Worm (Caenorhabditis elegans): ENCODE results near the gene F16G10.10.

- TF ChIP-seq him-1 (tag; optimal IDR thresholded peaks at IDR 0.05) (no peak), W03F9.2 (tag; optimal IDR thresholded peaks at IDR 0.05) (no peak), dao-5 (tag; optimal IDR thresholded peaks at IDR 0.05) (no peak)
Measured at ce11 chrII:2399810-2400209, 9.0 kb upstream of the F16G10.10 start.
